Fruit fly (Drosophila melanogaster) whole organism, pupa: ENCODE results near the gene CG13085.

Experiments used
- CG10348 ChIP-seq: fragments of 200-800 bp; sonication (Bioruptor generic); IDR thresholded peaks from 2 replicates; pipeline ENCODE4 v1.3.6; 2022; ENCODE audit warnings: missing biosample characterization, missing genetic modification characterization
- CG12605 ChIP-seq: fragments of 200-800 bp; sonication (Bioruptor generic); IDR thresholded peaks from 2 replicates; pipeline ENCODE4 v1.3.6; 2022; ENCODE audit warnings: missing biosample characterization, missing genetic modification characterization
- CG13204 ChIP-seq: fragments of 200-800 bp; sonication (Bioruptor generic); optimal IDR thresholded peaks from 2 replicates; lab custom pipeline; 2018; ENCODE audit warnings: missing biosample characterization, mild to moderate bottlenecking, missing genetic modification characterization, moderate library complexity
- CG14655 ChIP-seq: fragments of 200-800 bp; sonication (Bioruptor generic); optimal IDR thresholded peaks from 3 replicates; lab custom pipeline; 2017; ENCODE audit warnings: mild to moderate bottlenecking, missing biosample characterization, missing genetic modification reagents, missing genetic modification characterization
- CG15710 ChIP-seq: fragments of 200-800 bp; sonication (Bioruptor generic); optimal IDR thresholded peaks from 2 replicates; lab custom pipeline; 2018; ENCODE audit warnings: missing biosample characterization, mild to moderate bottlenecking, missing genetic modification characterization, moderate library complexity
- CG17806 ChIP-seq: fragments of 200-800 bp; sonication (Bioruptor generic); optimal IDR thresholded peaks from 2 replicates; lab custom pipeline; 2018; ENCODE audit warnings: missing biosample characterization, mild to moderate bottlenecking, missing genetic modification characterization, moderate library complexity
- CG32121 ChIP-seq: fragments of 200-800 bp; sonication (Bioruptor generic); IDR thresholded peaks from 2 replicates; pipeline ENCODE4 v1.3.6; 2022; ENCODE audit warnings: missing biosample characterization, missing genetic modification characterization
- CG34367 ChIP-seq: fragments of 200-800 bp; sonication (Bioruptor generic); optimal IDR thresholded peaks from 2 replicates; lab custom pipeline; 2018; ENCODE audit warnings: missing biosample characterization, mild to moderate bottlenecking, missing genetic modification characterization
- CG4496 ChIP-seq: fragments of 200-800 bp; sonication (Bioruptor generic); IDR thresholded peaks from 3 replicates; pipeline ENCODE4 v1.3.6; 2022; ENCODE audit warnings: missing biosample characterization, missing genetic modification characterization
- CG8159 ChIP-seq: fragments of 200-800 bp; sonication (Bioruptor generic); optimal IDR thresholded peaks from 3 replicates; lab custom pipeline; 2018; ENCODE audit warnings: missing biosample characterization, mild to moderate bottlenecking, missing genetic modification characterization, moderate library complexity
- CG8301 ChIP-seq: fragments of 200-800 bp; sonication (Bioruptor generic); optimal IDR thresholded peaks from 2 replicates; lab custom pipeline; 2018; ENCODE audit warnings: missing biosample characterization, mild to moderate bottlenecking, missing genetic modification characterization
- CG9948 ChIP-seq: fragments of 200-800 bp; sonication (Bioruptor generic); optimal IDR thresholded peaks from 2 replicates; lab custom pipeline; 2018; ENCODE audit warnings: missing biosample characterization, mild to moderate bottlenecking, missing genetic modification characterization, moderate library complexity
- D1 ChIP-seq: fragments of 200-800 bp; sonication (Bioruptor generic); optimal IDR thresholded peaks from 2 replicates; lab custom pipeline; 2018; ENCODE audit warnings: missing biosample characterization, mild to moderate bottlenecking, missing genetic modification characterization, moderate library complexity
- EcR ChIP-seq: fragments of 200-800 bp; sonication (Bioruptor generic); optimal IDR thresholded peaks from 3 replicates; lab custom pipeline; 2019; ENCODE audit warnings: missing biosample characterization, missing genetic modification characterization, mild to moderate bottlenecking, moderate library complexity, missing genetic modification reagents
- Ets98B ChIP-seq: fragments of 200-800 bp; sonication (Bioruptor generic); IDR thresholded peaks from 2 replicates; pipeline ENCODE4 v1.3.6; 2022; ENCODE audit warnings: missing biosample characterization, missing genetic modification characterization
- Pif1A ChIP-seq: fragments of 200-800 bp; sonication (Bioruptor generic); optimal IDR thresholded peaks from 3 replicates; lab custom pipeline; 2016; ENCODE audit warnings: missing biosample characterization, missing genetic modification characterization
- Pif1B ChIP-seq: fragments of 200-800 bp; sonication (Bioruptor generic); optimal IDR thresholded peaks from 3 replicates; lab custom pipeline; 2016; ENCODE audit warnings: missing biosample characterization, missing genetic modification characterization
- Snoo ChIP-seq: fragments of 200-800 bp; sonication (Bioruptor generic); optimal IDR thresholded peaks from 3 replicates; lab custom pipeline; 2017; ENCODE audit warnings: missing biosample characterization, mild to moderate bottlenecking, missing genetic modification characterization, inconsistent platforms
- fd96Ca ChIP-seq: fragments of 200-800 bp; sonication (Bioruptor generic); IDR thresholded peaks from 3 replicates; pipeline ENCODE4 v1.3.6; 2022; ENCODE audit warnings: missing biosample characterization, missing genetic modification characterization
- gl ChIP-seq: fragments of 200-800 bp; sonication (Bioruptor generic); optimal IDR thresholded peaks from 2 replicates; lab custom pipeline; 2018; ENCODE audit warnings: missing biosample characterization, mild to moderate bottlenecking, missing genetic modification characterization
- rn ChIP-seq: fragments of 200-800 bp; sonication (Bioruptor generic); IDR thresholded peaks from 2 replicates; pipeline ENCODE4 v1.3.6; 2022; ENCODE audit warnings: missing biosample characterization, missing genetic modification characterization

The CG13085 gene

dm6 chr2L:19382353-19382752 is 41.5 kb upstream of the CG13085 start:
- no peak for TF ChIP-seq Pif1B (GFP tag; lab: Kevin White, UChicago)
- TF ChIP-seq CG34367 (tag; lab: Kevin White, UChicago), result no peak
- TF ChIP-seq CG14655 (GFP tag; lab: Kevin White, UChicago), result no peak
- no peak for TF ChIP-seq CG12605 (GFP tag; lab: Robert Waterston, UW)
- TF ChIP-seq CG9948 (tag; lab: Kevin White, UChicago), result no peak
- TF ChIP-seq D1 (tag; lab: Kevin White, UChicago), result no peak
- no peak for TF ChIP-seq fd96Ca
- no peak for TF ChIP-seq Snoo (tag; lab: Kevin White, UChicago)
- TF ChIP-seq CG13204, result no peak

- TF ChIP-seq Snoo (tag; lab: Kevin White, UChicago) (no peak), CG8159 (tag; lab: Kevin White, UChicago) (no peak), gl (tag; lab: Kevin White, UChicago) (no peak), CG8301 (tag; lab: Kevin White, UChicago) (no peak), Pif1A (GFP tag; lab: Kevin White, UChicago) (no peak), CG4496 (GFP tag; lab: Robert Waterston, UW) (no peak), rn (GFP tag; lab: Robert Waterston, UW) (no peak), CG12605 (GFP tag; lab: Robert Waterston, UW) (no peak), CG14655 (GFP tag; lab: Kevin White, UChicago) (no peak), CG13204 (no peak)
Measured at dm6 chr2L:19386106-19386715, 37.6 kb upstream of the CG13085 start, which contains the start of gene fon. Gene fon (minus strand): TSS chr2L:19386205.

dm6 chr2L:19388966-19389365 is 34.9 kb upstream of the CG13085 start:
- TF ChIP-seq CG17806, result no peak
- peak; percentile 25 for TF ChIP-seq EcR (GFP tag; lab: Kevin White, UChicago)

- TF ChIP-seq CG8301 (tag; lab: Kevin White, UChicago), result no peak
- TF ChIP-seq CG32121 (GFP tag; lab: Robert Waterston, UW), result no peak
- TF ChIP-seq CG15710 (tag; lab: Kevin White, UChicago), result no peak
- TF ChIP-seq CG13204, result no peak
- no peak for TF ChIP-seq CG14655 (GFP tag; lab: Kevin White, UChicago)
- 0 out of 3 replicates have a peak, but pooled peaks have one; percentile 6 for TF ChIP-seq CG4496 (GFP tag; lab: Robert Waterston, UW)
- TF ChIP-seq CG34367 (tag; lab: Kevin White, UChicago), result no peak
- TF ChIP-seq EcR (GFP tag; lab: Kevin White, UChicago), result no peak
- no peak for TF ChIP-seq rn (GFP tag; lab: Robert Waterston, UW)
Measured at dm6 chr2L:19389749-19390148, 34.1 kb upstream of the CG13085 start, which contains the start of gene CG17549. Gene CG17549 (minus strand): TSS chr2L:19390075.

dm6 chr2L:19393703-19394210 is 30.1 kb upstream of the CG13085 start, which contains the start of gene CG31798:
Gene CG31798 (plus strand): TSS chr2L:19394160.
- TF ChIP-seq CG34367 (tag; lab: Kevin White, UChicago), result no peak
- no peak for TF ChIP-seq CG8159 (tag; lab: Kevin White, UChicago)
- no peak for TF ChIP-seq CG17806
- 0 out of 3 replicates have a peak, but pooled peaks have one; percentile 8 for TF ChIP-seq CG4496 (GFP tag; lab: Robert Waterston, UW)
- TF ChIP-seq gl (tag; lab: Kevin White, UChicago), result peak; percentile 65

- no peak for TF ChIP-seq Pif1B (GFP tag; lab: Kevin White, UChicago)
- peak; percentile 27 for TF ChIP-seq CG17806
- no peak for TF ChIP-seq fd96Ca
- TF ChIP-seq CG8159 (tag; lab: Kevin White, UChicago), result peak; percentile 48
- TF ChIP-seq CG14655 (GFP tag; lab: Kevin White, UChicago), result peak; percentile 69
- TF ChIP-seq CG15710 (tag; lab: Kevin White, UChicago), result peak; percentile 44
- peak; percentile 66 for TF ChIP-seq CG12605 (GFP tag; lab: Robert Waterston, UW)
- TF ChIP-seq Ets98B (GFP tag; lab: Robert Waterston, UW), result no peak
- TF ChIP-seq Snoo (tag; lab: Kevin White, UChicago), result peak; percentile 61
- peak; percentile 60 for TF ChIP-seq Pif1A (GFP tag; lab: Kevin White, UChicago)
- no peak for TF ChIP-seq rn (GFP tag; lab: Robert Waterston, UW)
- peak; percentile 50 for TF ChIP-seq CG8301 (tag; lab: Kevin White, UChicago)
- TF ChIP-seq CG10348 (GFP tag; lab: Robert Waterston, UW), result no peak
- no peak for TF ChIP-seq CG13204
- peak; percentile 38 for TF ChIP-seq CG9948 (tag; lab: Kevin White, UChicago)
- TF ChIP-seq D1 (tag; lab: Kevin White, UChicago), result no peak
- no peak for TF ChIP-seq CG32121 (GFP tag; lab: Robert Waterston, UW)
- no peak for TF ChIP-seq CG34367 (tag; lab: Kevin White, UChicago)
- TF ChIP-seq CG4496 (GFP tag; lab: Robert Waterston, UW), result 0 out of 3 replicates have a peak, but pooled peaks have one; percentile 18
- no peak for TF ChIP-seq gl (tag; lab: Kevin White, UChicago)
- TF ChIP-seq EcR (GFP tag; lab: Kevin White, UChicago), result no peak
Measured at dm6 chr2L:19397617-19398316, 26.1 kb upstream of the CG13085 start.
